Worm (Caenorhabditis elegans) whole organism, L4/young adult: Measurements from ENCODE around the gene pqn-51.

Experiments
- W03F9.2 ChIP-seq: fragments of 150-350 bp; optimal IDR thresholded peaks from 2 replicates; lab custom pipeline; 2014; ENCODE audit warnings: missing biosample characterization, missing genetic modification characterization
- dao-5 ChIP-seq: sonication (generic microtip); optimal IDR thresholded peaks from 2 replicates; lab custom pipeline; 2016; ENCODE audit warnings: missing genotype, missing genetic modification characterization, moderate library complexity, missing compliant biosample characterization
- him-1 ChIP-seq: sonication (generic microtip); optimal IDR thresholded peaks from 2 replicates; lab custom pipeline; 2016; ENCODE audit warnings: missing genotype, missing genetic modification reagents, missing genetic modification characterization, missing compliant biosample characterization

The pqn-51 gene

ce11 chrV:5049333-5049942 is at the start of gene pqn-51, which contains the start of gene K11D12.14:
Gene pqn-51, plus strand, starts transcription at chrV:5049607.
Gene K11D12.14, plus strand, starts transcription at chrV:5049636.
- TF ChIP-seq dao-5 (tag; lab: Kevin White, UChicago) (no peak), him-1 (peak; percentile 80), W03F9.2 (tag; lab: Kevin White, UChicago) (peak; percentile 0)

ce11 chrV:5000406-5000805 is 49.0 kb upstream of the pqn-51 start, which contains the start of gene ugt-7:
Gene ugt-7, minus strand, starts transcription at chrV:5000566.
- no peak for TF ChIP-seq him-1
- no peak for TF ChIP-seq W03F9.2 (tag; lab: Kevin White, UChicago)

ce11 chrV:5001386-5001785 is 48.0 kb upstream of the pqn-51 start, which contains the start of gene srr-8:
Gene srr-8, plus strand, starts transcription at chrV:5001686.
- TF ChIP-seq W03F9.2 (tag; lab: Kevin White, UChicago): no peak

- no peak for TF ChIP-seq dao-5 (tag; lab: Kevin White, UChicago)
- no peak for TF ChIP-seq W03F9.2 (tag; lab: Kevin White, UChicago)
- no peak for TF ChIP-seq him-1
These were observed 37.1 kb upstream of the pqn-51 start, which contains the start of gene srr-6 for ce11 chrV:5012193-5012853. Gene srr-6, plus strand, starts transcription at chrV:5012803.

- no peak for TF ChIP-seq dao-5 (tag; lab: Kevin White, UChicago)
- no peak for TF ChIP-seq W03F9.2 (tag; lab: Kevin White, UChicago)
These were observed 32.7 kb upstream of the pqn-51 start for ce11 chrV:5016728-5017127.

ce11 chrV:5018067-5018466 is 31.3 kb upstream of the pqn-51 start:
- TF ChIP-seq dao-5 (tag; lab: Kevin White, UChicago): no peak

- TF ChIP-seq dao-5 (tag; lab: Kevin White, UChicago): no peak
These were observed 30.6 kb upstream of the pqn-51 start, which contains the start of gene srr-4 for ce11 chrV:5018810-5019274. Gene srr-4, plus strand, starts transcription at chrV:5019224.

ce11 chrV:5023355-5023754 is 26.1 kb upstream of the pqn-51 start:
- TF ChIP-seq him-1 (no peak), dao-5 (tag; lab: Kevin White, UChicago) (no peak), W03F9.2 (tag; lab: Kevin White, UChicago) (no peak)

ce11 chrV:5026438-5026837 is 23.0 kb upstream of the pqn-51 start:
- TF ChIP-seq him-1 (no peak), W03F9.2 (tag; lab: Kevin White, UChicago) (no peak), dao-5 (tag; lab: Kevin White, UChicago) (no peak)

- TF ChIP-seq W03F9.2 (tag; lab: Kevin White, UChicago): no peak
- no peak for TF ChIP-seq him-1
- TF ChIP-seq dao-5 (tag; lab: Kevin White, UChicago): no peak
These were observed 21.8 kb upstream of the pqn-51 start, which contains the start of gene cpt-4 for ce11 chrV:5027640-5028039. Gene cpt-4, minus strand, starts transcription at chrV:5027723.

ce11 chrV:5030212-5030611 is 19.2 kb upstream of the pqn-51 start:
- no peak for TF ChIP-seq W03F9.2 (tag; lab: Kevin White, UChicago)
- TF ChIP-seq dao-5 (tag; lab: Kevin White, UChicago): no peak
- TF ChIP-seq him-1: no peak

ce11 chrV:5030715-5031114 is 18.7 kb upstream of the pqn-51 start, which contains the start of gene swt-7:
Gene swt-7, minus strand, starts transcription at chrV:5030815.
- TF ChIP-seq dao-5 (tag; lab: Kevin White, UChicago) (no peak), W03F9.2 (tag; lab: Kevin White, UChicago) (no peak), him-1 (no peak)

- no peak for TF ChIP-seq W03F9.2 (tag; lab: Kevin White, UChicago)
- TF ChIP-seq dao-5 (tag; lab: Kevin White, UChicago): no peak
- no peak for TF ChIP-seq him-1
These were observed 17.6 kb upstream of the pqn-51 start for ce11 chrV:5031764-5032163.

ce11 chrV:5032176-5032575 is 17.2 kb upstream of the pqn-51 start:
- TF ChIP-seq W03F9.2 (tag; lab: Kevin White, UChicago) (no peak), him-1 (no peak), dao-5 (tag; lab: Kevin White, UChicago) (no peak)
